Worm (Caenorhabditis elegans) whole organism, L4 larva: ENCODE results near the gene oga-1.

ENCODE experiments used
- F10B5.3 ChIP-seq: sonication (generic microtip); optimal IDR thresholded peaks from 2 replicates; lab custom pipeline; 2016; ENCODE audit warnings: mild to moderate bottlenecking, missing genetic modification characterization, missing compliant biosample characterization
- F26F4.8 ChIP-seq: fragments of 200-800 bp; sonication (Bioruptor generic); conservative IDR thresholded peaks from 2 replicates; pipeline ENCODE4 v1.3.6; 2022; ENCODE audit warnings: missing genetic modification characterization, missing compliant biosample characterization
- F44E2.7 ChIP-seq: fragments of 200-800 bp; sonication (Bioruptor generic); IDR thresholded peaks from 2 replicates; pipeline ENCODE4 v2.1.2; 2022; ENCODE audit warnings: missing genetic modification characterization, missing compliant biosample characterization
- F49E8.2 ChIP-seq: sonication (generic microtip); optimal IDR thresholded peaks from 2 replicates; lab custom pipeline; 2016; ENCODE audit warnings: missing compliant biosample characterization, mild to moderate bottlenecking, missing genetic modification characterization, borderline replicate concordance
- T20F7.1 ChIP-seq: fragments of 200-800 bp; sonication (Bioruptor generic); optimal IDR thresholded peaks from 2 replicates; lab custom pipeline; 2018; ENCODE audit warnings: mild to moderate bottlenecking, missing genetic modification characterization, missing compliant biosample characterization
- Y48G9A.11 ChIP-seq: fragments of 200-800 bp; sonication (Bioruptor generic); IDR thresholded peaks from 2 replicates; pipeline ENCODE4 v1.3.6; 2022; ENCODE audit warnings: missing genetic modification reagents, missing genetic modification characterization, missing compliant biosample characterization
- Y5F2A.4 ChIP-seq: fragments of 200-800 bp; sonication (Bioruptor generic); optimal IDR thresholded peaks from 2 replicates; lab custom pipeline; 2018; ENCODE audit warnings: mild to moderate bottlenecking, missing genetic modification characterization, missing compliant biosample characterization
- Y75B8A.6 ChIP-seq: fragments of 200-800 bp; sonication (Bioruptor generic); IDR thresholded peaks from 2 replicates; pipeline ENCODE4 v1.3.6; 2022; ENCODE audit warnings: missing genetic modification reagents, missing genetic modification characterization, missing compliant biosample characterization
- aly-2 ChIP-seq: sonication (generic microtip); optimal IDR thresholded peaks from 2 replicates; lab custom pipeline; 2018; ENCODE audit warnings: missing biosample characterization, missing genetic modification characterization
- arid-1 ChIP-seq: fragments of 200-800 bp; sonication (Bioruptor generic); conservative IDR thresholded peaks from 2 replicates; pipeline ENCODE4 v1.3.6; 2022; ENCODE audit warnings: missing genetic modification reagents, missing genetic modification characterization, missing compliant biosample characterization
- attf-4 ChIP-seq: sonication (generic microtip); optimal IDR thresholded peaks from 3 replicates; lab custom pipeline; 2017; ENCODE audit warnings: missing biosample characterization, missing genetic modification characterization
- ceh-32 ChIP-seq: sonication (generic microtip); optimal IDR thresholded peaks from 2 replicates; lab custom pipeline; 2016; ENCODE audit warnings: mild to moderate bottlenecking, missing genetic modification characterization, missing compliant biosample characterization; ENCODE audit not compliant: poor library complexity
- ceh-82 ChIP-seq: sonication (generic microtip); optimal IDR thresholded peaks from 2 replicates; lab custom pipeline; 2017; ENCODE audit warnings: missing biosample characterization, missing genetic modification characterization
- ces-1 ChIP-seq: fragments of 150-350 bp; sonication (generic microtip); optimal IDR thresholded peaks from 4 replicates; lab custom pipeline; 2014; ENCODE audit warnings: missing biosample characterization, missing genetic modification reagents, missing genetic modification characterization
- cey-2 ChIP-seq: sonication (generic microtip); optimal IDR thresholded peaks from 3 replicates; lab custom pipeline; 2017; ENCODE audit warnings: missing genetic modification characterization, mild to moderate bottlenecking, missing compliant biosample characterization, antibody characterized with exemption, borderline replicate concordance; ENCODE audit not compliant: insufficient read depth
- daf-16 ChIP-seq, 3 experiments: sonication (generic microtip); optimal IDR thresholded peaks; 2 replicates each; lab custom pipeline; 2016 to 2017; ENCODE audit warnings: missing genetic modification characterization in 3 of 3, missing genetic modification reagents in 3 of 3, mild to moderate bottlenecking in 2 of 3, missing compliant biosample characterization in 2 of 3, missing biosample characterization in 1 of 3, moderate library complexity in 1 of 3
- daf-19 ChIP-seq: fragments of 200-800 bp; sonication (Bioruptor generic); conservative IDR thresholded peaks from 2 replicates; pipeline ENCODE4 v1.3.6; 2022; ENCODE audit warnings: missing genetic modification characterization, missing compliant biosample characterization
- dmd-6 ChIP-seq: fragments of 200-800 bp; sonication (Bioruptor generic); IDR thresholded peaks from 2 replicates; pipeline ENCODE4 v1.3.6; 2022; ENCODE audit warnings: missing genetic modification reagents, missing genetic modification characterization, missing compliant biosample characterization
- dmd-9 ChIP-seq: fragments of 200-800 bp; sonication (Bioruptor generic); IDR thresholded peaks from 2 replicates; pipeline ENCODE4 v1.3.6; 2022; ENCODE audit warnings: missing genetic modification reagents, missing genetic modification characterization, missing compliant biosample characterization
- dpl-1 ChIP-seq: fragments of 150-350 bp; optimal IDR thresholded peaks from 2 replicates; lab custom pipeline; 2014; ENCODE audit warnings: missing biosample characterization, missing genetic modification reagents, missing genetic modification characterization
- dve-1 ChIP-seq: sonication (generic microtip); optimal IDR thresholded peaks from 2 replicates; lab custom pipeline; 2017; ENCODE audit warnings: antibody characterized with exemption, mild to moderate bottlenecking, missing genetic modification characterization, missing compliant biosample characterization; ENCODE audit not compliant: insufficient read depth
- egl-27 ChIP-seq: sonication (generic microtip); optimal IDR thresholded peaks from 3 replicates; lab custom pipeline; 2017; ENCODE audit warnings: missing biosample characterization, missing genetic modification reagents, missing genetic modification characterization
- egl-43 ChIP-seq: fragments of 200-800 bp; sonication (Bioruptor generic); IDR thresholded peaks from 2 replicates; pipeline ENCODE4 v1.3.6; 2022; ENCODE audit warnings: missing genetic modification reagents, missing genetic modification characterization, missing compliant biosample characterization
- fkh-10 ChIP-seq: fragments of 150-350 bp; optimal IDR thresholded peaks from 2 replicates; lab custom pipeline; 2014; ENCODE audit warnings: missing biosample characterization, missing genetic modification reagents, missing genetic modification characterization
- jun-1 ChIP-seq: fragments of 150-350 bp; optimal IDR thresholded peaks from 2 replicates; lab custom pipeline; 2014; ENCODE audit warnings: missing biosample characterization, missing genetic modification reagents, missing genetic modification characterization
- lim-7 ChIP-seq: fragments of 200-800 bp; sonication (Bioruptor generic); IDR thresholded peaks from 2 replicates; pipeline ENCODE4 v1.3.6; 2022; ENCODE audit warnings: missing genetic modification characterization, missing compliant biosample characterization
- lin-1 ChIP-seq: fragments of 200-800 bp; sonication (Bioruptor generic); IDR thresholded peaks from 2 replicates; pipeline ENCODE4 v1.3.6; 2022; ENCODE audit warnings: missing genetic modification reagents, missing genetic modification characterization, missing compliant biosample characterization
- lin-13 ChIP-seq: fragments of 150-350 bp; optimal IDR thresholded peaks from 2 replicates; lab custom pipeline; 2014; ENCODE audit warnings: missing biosample characterization, missing genetic modification reagents, missing genetic modification characterization
- lin-38 ChIP-seq: fragments of 200-800 bp; sonication (Bioruptor generic); IDR thresholded peaks from 2 replicates; pipeline ENCODE4 v1.3.6; 2022; ENCODE audit warnings: missing genetic modification reagents, missing genetic modification characterization, missing compliant biosample characterization
- lin-39 ChIP-seq: fragments of 150-350 bp; optimal IDR thresholded peaks from 2 replicates; lab custom pipeline; 2014; ENCODE audit warnings: missing biosample characterization, missing genetic modification reagents, missing genetic modification characterization
- madf-9 ChIP-seq: fragments of 200-800 bp; sonication (Bioruptor generic); conservative IDR thresholded peaks from 2 replicates; pipeline ENCODE4 v1.3.6; 2022; ENCODE audit warnings: missing genetic modification reagents, missing genetic modification characterization, missing compliant biosample characterization
- mdl-1 ChIP-seq, 2 experiments: fragments of 150-350 bp in 1 of 2; sonication (generic microtip) in 1 of 2; optimal IDR thresholded peaks; 2 replicates each; lab custom pipeline; 2014 to 2017; ENCODE audit warnings: missing biosample characterization in 2 of 2, missing genetic modification characterization in 2 of 2
- mes-2 ChIP-seq: sonication (generic microtip); optimal IDR thresholded peaks from 2 replicates; lab custom pipeline; 2016; ENCODE audit warnings: missing genotype, mild to moderate bottlenecking, missing genetic modification characterization, missing compliant biosample characterization; ENCODE audit not compliant: poor library complexity, severe bottlenecking
- mxl-2 ChIP-seq: fragments of 200-800 bp; sonication (Bioruptor generic); conservative IDR thresholded peaks from 2 replicates; pipeline ENCODE4 v1.3.6; 2022; ENCODE audit warnings: missing genetic modification reagents, missing genetic modification characterization, missing compliant biosample characterization
- mxl-3 ChIP-seq: fragments of 200-800 bp; sonication (Bioruptor generic); optimal IDR thresholded peaks from 2 replicates; lab custom pipeline; 2018; ENCODE audit warnings: mild to moderate bottlenecking, missing genetic modification characterization, missing compliant biosample characterization
- nhr-11 ChIP-seq: fragments of 150-350 bp; optimal IDR thresholded peaks from 2 replicates; lab custom pipeline; 2014; ENCODE audit warnings: missing biosample characterization, missing genetic modification characterization
- nhr-111 ChIP-seq: fragments of 200-800 bp; sonication (Bioruptor generic); optimal IDR thresholded peaks from 2 replicates; lab custom pipeline; 2018; ENCODE audit warnings: mild to moderate bottlenecking, missing genetic modification characterization, missing compliant biosample characterization
- nhr-237 ChIP-seq: sonication (generic microtip); optimal IDR thresholded peaks from 2 replicates; lab custom pipeline; 2017; ENCODE audit warnings: missing biosample characterization, missing genetic modification characterization
- nhr-28 ChIP-seq: fragments of 150-350 bp; optimal IDR thresholded peaks from 2 replicates; lab custom pipeline; 2014; ENCODE audit warnings: missing biosample characterization, missing genetic modification characterization
- nhr-42 ChIP-seq: fragments of 200-800 bp; sonication (Bioruptor generic); IDR thresholded peaks from 2 replicates; pipeline ENCODE4 v1.3.6; 2022; ENCODE audit warnings: missing genetic modification characterization, missing compliant biosample characterization
- pha-4 ChIP-seq, 2 experiments: fragments of 150-350 bp in 1 of 2; fragments of 200-800 bp in 1 of 2; sonication (Bioruptor generic) in 1 of 2; IDR thresholded peaks in 1 of 2; optimal IDR thresholded peaks in 1 of 2; 2 replicates each; pipeline versions ENCODE4 v1.3.6 to Lab custom; 2014 to 2022; ENCODE audit warnings: missing genetic modification characterization in 2 of 2, missing genetic modification reagents in 2 of 2, missing biosample characterization in 1 of 2, missing compliant biosample characterization in 1 of 2
- pqm-1 ChIP-seq: sonication (generic microtip); optimal IDR thresholded peaks from 2 replicates; lab custom pipeline; 2017; ENCODE audit warnings: missing biosample characterization, missing genetic modification characterization
- rbr-2 ChIP-seq: sonication (generic microtip); optimal IDR thresholded peaks from 2 replicates; lab custom pipeline; 2016; ENCODE audit warnings: missing genotype, missing genetic modification characterization, missing compliant biosample characterization
- sdz-12 ChIP-seq: fragments of 200-800 bp; sonication (Bioruptor generic); optimal IDR thresholded peaks from 2 replicates; lab custom pipeline; 2018; ENCODE audit warnings: mild to moderate bottlenecking, missing genetic modification characterization, missing compliant biosample characterization
- snpc-1.2 ChIP-seq: fragments of 200-800 bp; sonication (Bioruptor generic); IDR thresholded peaks from 2 replicates; pipeline ENCODE4 v1.3.6; 2022; ENCODE audit warnings: missing genetic modification reagents, missing genetic modification characterization, missing compliant biosample characterization
- tra-1 ChIP-seq: fragments of 200-800 bp; sonication (Bioruptor generic); IDR thresholded peaks from 2 replicates; pipeline ENCODE4 v1.3.6; 2022; ENCODE audit warnings: missing genetic modification reagents, missing genetic modification characterization, missing compliant biosample characterization
- unc-39 ChIP-seq: sonication (generic microtip); optimal IDR thresholded peaks from 2 replicates; lab custom pipeline; 2017; ENCODE audit warnings: missing biosample characterization, missing genetic modification characterization
- zfp-3 ChIP-seq: fragments of 200-800 bp; sonication (Bioruptor generic); conservative IDR thresholded peaks from 2 replicates; pipeline ENCODE4 v1.3.6; 2022; ENCODE audit warnings: missing genetic modification reagents, missing genetic modification characterization, missing compliant biosample characterization
- ztf-7 ChIP-seq: fragments of 150-350 bp; optimal IDR thresholded peaks from 2 replicates; lab custom pipeline; 2014; ENCODE audit warnings: missing biosample characterization, missing genetic modification characterization

Gene oga-1

ce11 chrX:9347380-9347979 is at the start of gene oga-1:
Gene oga-1 (minus strand): TSS chrX:9347430.
- TF ChIP-seq rbr-2 (tag; lab: Kevin White, UChicago), result peak; percentile 55
- TF ChIP-seq zfp-3 (GFP tag; lab: Robert Waterston, UW), result no peak
- no peak for TF ChIP-seq attf-4
- peak; percentile 77 for TF ChIP-seq mxl-3 (GFP tag; lab: Kevin White, UChicago)
- TF ChIP-seq ceh-32 (tag; lab: Kevin White, UChicago), result no peak
- TF ChIP-seq F49E8.2 (tag; lab: Kevin White, UChicago), result no peak
- TF ChIP-seq Y75B8A.6 (GFP tag; lab: Robert Waterston, UW), result no peak
- TF ChIP-seq T20F7.1 (GFP tag; lab: Kevin White, UChicago), result peak; percentile 66
- TF ChIP-seq unc-39 (tag; lab: Kevin White, UChicago), result no peak
- no peak for TF ChIP-seq pha-4 (GFP tag; IDR thresholded peaks at IDR 0.05; lab: Robert Waterston, UW)
- TF ChIP-seq pha-4 (tag; optimal IDR thresholded peaks at IDR 0.05; lab: Kevin White, UChicago), result peak; percentile 91
- 0 out of 2 replicates have a peak, but pooled peaks have one; percentile 34 for TF ChIP-seq tra-1 (GFP tag; lab: Robert Waterston, UW)
- TF ChIP-seq daf-19, result no peak
- TF ChIP-seq jun-1, result no peak
- no peak for TF ChIP-seq ces-1
- TF ChIP-seq nhr-28 (tag; lab: Kevin White, UChicago), result no peak
- TF ChIP-seq lin-39 (tag; lab: Kevin White, UChicago), result no peak
- TF ChIP-seq pqm-1 (tag; lab: Kevin White, UChicago), result no peak
- peak; percentile 84 for TF ChIP-seq dve-1 (tag; lab: Kevin White, UChicago)
- no peak for TF ChIP-seq F10B5.3
- TF ChIP-seq lim-7, result no peak
- no peak for TF ChIP-seq cey-2 (tag; lab: Kevin White, UChicago)
- no peak for TF ChIP-seq Y5F2A.4 (GFP tag; lab: Kevin White, UChicago)
- no peak for TF ChIP-seq egl-27
- no peak for TF ChIP-seq snpc-1.2 (GFP tag; lab: Robert Waterston, UW)
- peak; percentile 60 for TF ChIP-seq fkh-10 (GFP tag; lab: Kevin White, UChicago)
- no peak for TF ChIP-seq nhr-237 (tag; lab: Kevin White, UChicago)
- TF ChIP-seq egl-43 (GFP tag; lab: Robert Waterston, UW), result no peak
- no peak for TF ChIP-seq Y48G9A.11 (GFP tag; lab: Robert Waterston, UW)
- TF ChIP-seq ceh-82 (tag; lab: Kevin White, UChicago), result no peak
- TF ChIP-seq nhr-11 (tag; lab: Kevin White, UChicago), result peak; percentile 91
- no peak for TF ChIP-seq madf-9
- TF ChIP-seq ztf-7, result peak; percentile 76
- no peak for TF ChIP-seq arid-1 (GFP tag; lab: Robert Waterston, UW)
- TF ChIP-seq F26F4.8 (GFP tag; lab: Robert Waterston, UW), result no peak
- TF ChIP-seq nhr-111 (GFP tag; lab: Kevin White, UChicago), result no peak
- peak; percentile 24; the same call in 1 of the 2 replicates for TF ChIP-seq dmd-9
- TF ChIP-seq lin-38 (GFP tag; lab: Robert Waterston, UW), result no peak
- no peak for TF ChIP-seq lin-1
- TF ChIP-seq F44E2.7 (GFP tag; lab: Robert Waterston, UW), result no peak
- no peak for TF ChIP-seq mes-2 (tag; lab: Kevin White, UChicago)
- no peak for TF ChIP-seq daf-16 (GFP tag; optimal IDR thresholded peaks at IDR 0.05; lab: Kevin White, UChicago)
- peak; percentile 98 for TF ChIP-seq daf-16 (tag; optimal IDR thresholded peaks at IDR 0.05; lab: Kevin White, UChicago)
- no peak for TF ChIP-seq dpl-1 (GFP tag; lab: Kevin White, UChicago)
- no peak for TF ChIP-seq sdz-12 (GFP tag; lab: Kevin White, UChicago)
- TF ChIP-seq nhr-42 (GFP tag; lab: Robert Waterston, UW), result peak; percentile 50; the same call in 1 of the 2 replicates
- TF ChIP-seq aly-2 (tag; lab: Kevin White, UChicago), result no peak
- TF ChIP-seq dmd-6, result peak; percentile 85
- peak; percentile 90 to 97 for TF ChIP-seq mdl-1 (tag; optimal IDR thresholded peaks at IDR 0.05; lab: Kevin White, UChicago)
- no peak for TF ChIP-seq mxl-2 (GFP tag; lab: Robert Waterston, UW)
- TF ChIP-seq lin-13 (GFP tag; lab: Kevin White, UChicago), result peak; percentile 52
